Worm (Caenorhabditis elegans) whole organism, L4 larva: Measurements from ENCODE around the gene aptf-3.

Experiments
- Y105C5A.15 ChIP-seq: fragments of 200-800 bp; sonication (Bioruptor generic); IDR thresholded peaks from 2 replicates; pipeline ENCODE4 v1.3.6; 2022; ENCODE audit warnings: missing genetic modification characterization, missing compliant biosample characterization
- ZK546.5 ChIP-seq, 2 experiments: sonication (generic microtip); optimal IDR thresholded peaks; 2 replicates each; lab custom pipeline; 2017; ENCODE audit warnings: missing biosample characterization in 2 of 2, missing genetic modification characterization in 2 of 2
- ceh-62 ChIP-seq: sonication (generic microtip); optimal IDR thresholded peaks from 2 replicates; lab custom pipeline; 2017; ENCODE audit warnings: missing biosample characterization, missing genetic modification characterization
- dmd-6 ChIP-seq: fragments of 200-800 bp; sonication (Bioruptor generic); IDR thresholded peaks from 2 replicates; pipeline ENCODE4 v1.3.6; 2022; ENCODE audit warnings: missing genetic modification reagents, missing genetic modification characterization, missing compliant biosample characterization
- hlh-11 ChIP-seq: fragments of 200-800 bp; sonication (Bioruptor generic); optimal IDR thresholded peaks from 2 replicates; lab custom pipeline; 2018; ENCODE audit warnings: mild to moderate bottlenecking, missing genetic modification characterization, missing compliant biosample characterization
- nhr-10 ChIP-seq: fragments of 150-350 bp; optimal IDR thresholded peaks from 2 replicates; lab custom pipeline; 2014; ENCODE audit warnings: missing biosample characterization, missing genetic modification characterization
- pqm-1 ChIP-seq: sonication (generic microtip); optimal IDR thresholded peaks from 2 replicates; lab custom pipeline; 2017; ENCODE audit warnings: missing biosample characterization, missing genetic modification characterization
- zfp-3 ChIP-seq: fragments of 200-800 bp; sonication (Bioruptor generic); conservative IDR thresholded peaks from 2 replicates; pipeline ENCODE4 v1.3.6; 2022; ENCODE audit warnings: missing genetic modification reagents, missing genetic modification characterization, missing compliant biosample characterization

- no peak for TF ChIP-seq zfp-3 (GFP tag; lab: Robert Waterston, UW)
- no peak for TF ChIP-seq hlh-11 (tag; lab: Kevin White, UChicago)
- TF ChIP-seq ZK546.5 (tag; optimal IDR thresholded peaks at IDR 0.05; lab: Kevin White, UChicago) = no peak
- no peak for TF ChIP-seq pqm-1 (tag; lab: Kevin White, UChicago)
- no peak for TF ChIP-seq nhr-10
- no peak for TF ChIP-seq ceh-62 (tag; lab: Kevin White, UChicago)
- TF ChIP-seq Y105C5A.15 (GFP tag; lab: Robert Waterston, UW) = no peak
- no peak for TF ChIP-seq dmd-6
These were observed 16.6 kb downstream of the aptf-3 start for ce11 chrII:8610585-8610984.
